Fruit fly (Drosophila melanogaster): ENCODE measurements around the gene CG14052.

DNA sequence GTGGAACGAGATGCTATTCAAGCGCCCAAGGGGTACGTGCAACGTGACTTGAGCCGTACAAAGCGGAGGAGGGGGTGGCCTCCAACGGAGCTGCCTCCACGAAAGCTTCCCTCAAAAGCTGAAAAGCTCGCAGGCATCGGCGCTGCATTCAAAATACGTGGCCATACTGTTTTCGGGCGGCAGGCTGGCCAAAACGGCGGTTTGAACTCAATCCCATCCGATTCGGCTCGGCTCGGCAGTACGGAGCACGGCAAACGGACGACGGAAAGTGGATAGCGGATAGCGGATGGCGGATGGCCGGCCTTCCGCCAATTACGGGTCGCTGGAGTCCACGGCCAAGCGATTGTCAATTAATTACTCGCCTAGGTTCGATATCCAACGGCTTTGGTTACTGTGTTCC is 34.7 kb upstream of the CG14052 start, which contains the start of gene Mct1:
- TF ChIP-seq CG8159 (tag; optimal IDR thresholded peaks at IDR 0.05) (no peak), EcR (GFP tag; optimal IDR thresholded peaks at IDR 0.05) (no peak), CG8301 (tag; optimal IDR thresholded peaks at IDR 0.05) (no peak), CG12605 (GFP tag; IDR thresholded peaks at IDR 0.05) (no peak), D1 (tag; optimal IDR thresholded peaks at IDR 0.05) (no peak), CG34367 (tag; optimal IDR thresholded peaks at IDR 0.05) (no peak), CG4496 (GFP tag; IDR thresholded peaks at IDR 0.05) (no peak), CG13204 (GFP tag; optimal IDR thresholded peaks at IDR 0.05) (no peak), Pif1B (GFP tag; optimal IDR thresholded peaks at IDR 0.05) (no peak), rn (GFP tag; IDR thresholded peaks at IDR 0.05) (no peak), CG17806 (tag; optimal IDR thresholded peaks at IDR 0.05) (no peak), CG10348 (GFP tag; IDR thresholded peaks at IDR 0.05) (no peak), Pif1A (GFP tag; optimal IDR thresholded peaks at IDR 0.05) (no peak)
